Fruit fly (Drosophila melanogaster): Measurements from ENCODE around the gene CG42816.

Gene CG42816

dm6 chr3L:17802107-17802506 lies 4.7 kb upstream of the CG42816 start, which contains the start of gene NUCB1 (continued):
- TF ChIP-seq Camta (GFP tag; optimal IDR thresholded peaks at IDR 0.05) (peak; percentile 15), CG33557 (GFP tag; optimal IDR thresholded peaks at IDR 0.05) (peak; percentile 25), slbo (GFP tag; IDR thresholded peaks at IDR 0.05) (peak; percentile 58), ara (GFP tag; IDR thresholded peaks at IDR 0.05) (peak; percentile 54), CG18619 (GFP tag; optimal IDR thresholded peaks at IDR 0.05) (peak; percentile 29), Meics (GFP tag; optimal IDR thresholded peaks at IDR 0.05) (peak; percentile 23), CG11085 (GFP tag; IDR thresholded peaks at IDR 0.05) (no peak), HLHmδ (GFP tag; optimal IDR thresholded peaks at IDR 0.05) (no peak), pita (GFP tag; optimal IDR thresholded peaks at IDR 0.05) (peak; percentile 72), aop (GFP tag; IDR thresholded peaks at IDR 0.05) (no peak), ems (GFP tag; optimal IDR thresholded peaks at IDR 0.05) (peak; percentile 30), Nf-YB (GFP tag; optimal IDR thresholded peaks at IDR 0.05) (no peak), vfl (GFP tag; optimal IDR thresholded peaks at IDR 0.05) (peak; percentile 29), Ptx1 (GFP tag; IDR thresholded peaks at IDR 0.05) (peak; percentile 38), CG4424 (GFP tag; optimal IDR thresholded peaks at IDR 0.05) (peak; percentile 33), CG12391 (tag; optimal IDR thresholded peaks at IDR 0.05) (peak; percentile 59), CG7786 (GFP tag; optimal IDR thresholded peaks at IDR 0.05) (peak; percentile 7), so (GFP tag; IDR thresholded peaks at IDR 0.05) (no peak), Hr3 (GFP tag; optimal IDR thresholded peaks at IDR 0.05) (peak; percentile 19), ken (GFP tag; IDR thresholded peaks at IDR 0.05) (no peak), HLH4C (GFP tag; IDR thresholded peaks at IDR 0.05; ENCODE audit: partially characterized antibody) (no peak), kay (GFP tag; optimal IDR thresholded peaks at IDR 0.05) (peak; percentile 58), CG12744 (GFP tag; optimal IDR thresholded peaks at IDR 0.05) (peak; percentile 47), Rx (GFP tag; IDR thresholded peaks at IDR 0.05) (no peak), crol (GFP tag; IDR thresholded peaks at IDR 0.05) (no peak), CG3163 (GFP tag; optimal IDR thresholded peaks at IDR 0.05) (peak; percentile 18), CG16779 (GFP tag; IDR thresholded peaks at IDR 0.05) (0 out of 2 replicates have a peak, but pooled peaks have one; percentile 22), Ada2b (GFP tag; IDR thresholded peaks at IDR 0.05) (no peak), B-H2 (GFP tag; optimal IDR thresholded peaks at IDR 0.05) (peak; percentile 67), Chrac-16 (GFP tag; optimal IDR thresholded peaks at IDR 0.05) (peak; percentile 7), ranshi (GFP tag; IDR thresholded peaks at IDR 0.05) (0 out of 2 replicates have a peak, but pooled peaks have one; percentile 14), pb (GFP tag; optimal IDR thresholded peaks at IDR 0.05) (peak; percentile 20), CG9797 (GFP tag; optimal IDR thresholded peaks at IDR 0.05) (peak; percentile 89), CG5245 (GFP tag; optimal IDR thresholded peaks at IDR 0.05) (no peak), CG10366 (GFP tag; IDR thresholded peaks at IDR 0.05) (peak; percentile 12; the same call in 1 of the 2 replicates), CG7271 (tag; optimal IDR thresholded peaks at IDR 0.05) (peak; percentile 26), Ets97D (GFP tag; optimal IDR thresholded peaks at IDR 0.05) (peak; percentile 85), Antp (GFP tag; optimal IDR thresholded peaks at IDR 0.05) (peak; percentile 5)

dm6 chr3L:17791495-17791894 lies 5.9 kb downstream of the CG42816 start:
- TF ChIP-seq HHEX (GFP tag; optimal IDR thresholded peaks at IDR 0.05): peak; percentile 70
- peak; percentile 81 for TF ChIP-seq Meics (GFP tag; optimal IDR thresholded peaks at IDR 0.05)
- TF ChIP-seq CG15514 (GFP tag; optimal IDR thresholded peaks at IDR 0.05): peak; percentile 41
- peak; percentile 57 for TF ChIP-seq CG10209 (GFP tag; optimal IDR thresholded peaks at IDR 0.05)
- TF ChIP-seq CG17568 (GFP tag; optimal IDR thresholded peaks at IDR 0.05): peak; percentile 63
- peak; percentile 3 for TF ChIP-seq bcd (GFP tag; optimal IDR thresholded peaks at IDR 0.05)
- TF ChIP-seq pfk (GFP tag; optimal IDR thresholded peaks at IDR 0.05): peak; percentile 4
- no peak for TF ChIP-seq Asciz (GFP tag; optimal IDR thresholded peaks at IDR 0.05)
- TF ChIP-seq CG6813 (GFP tag; optimal IDR thresholded peaks at IDR 0.05): peak; percentile 79
- TF ChIP-seq BtbVII (GFP tag; optimal IDR thresholded peaks at IDR 0.05): peak; percentile 79
- TF ChIP-seq CG9817 (tag; optimal IDR thresholded peaks at IDR 0.05): peak; percentile 42
- peak; percentile 24 for TF ChIP-seq CG17385 (GFP tag; optimal IDR thresholded peaks at IDR 0.05)
- TF ChIP-seq slou (GFP tag; optimal IDR thresholded peaks at IDR 0.05): peak; percentile 2
- peak; percentile 69 for TF ChIP-seq schlank (tag; optimal IDR thresholded peaks at IDR 0.05)
- no peak for TF ChIP-seq CG16779 (GFP tag; IDR thresholded peaks at IDR 0.05)
- TF ChIP-seq luna (GFP tag; optimal IDR thresholded peaks at IDR 0.05): peak; percentile 11
- TF ChIP-seq B-H2 (GFP tag; optimal IDR thresholded peaks at IDR 0.05): peak; percentile 80

Data from whole organism, embryonic.